Fruit fly (Drosophila melanogaster): ENCODE measurements around the gene kra.

DNA sequence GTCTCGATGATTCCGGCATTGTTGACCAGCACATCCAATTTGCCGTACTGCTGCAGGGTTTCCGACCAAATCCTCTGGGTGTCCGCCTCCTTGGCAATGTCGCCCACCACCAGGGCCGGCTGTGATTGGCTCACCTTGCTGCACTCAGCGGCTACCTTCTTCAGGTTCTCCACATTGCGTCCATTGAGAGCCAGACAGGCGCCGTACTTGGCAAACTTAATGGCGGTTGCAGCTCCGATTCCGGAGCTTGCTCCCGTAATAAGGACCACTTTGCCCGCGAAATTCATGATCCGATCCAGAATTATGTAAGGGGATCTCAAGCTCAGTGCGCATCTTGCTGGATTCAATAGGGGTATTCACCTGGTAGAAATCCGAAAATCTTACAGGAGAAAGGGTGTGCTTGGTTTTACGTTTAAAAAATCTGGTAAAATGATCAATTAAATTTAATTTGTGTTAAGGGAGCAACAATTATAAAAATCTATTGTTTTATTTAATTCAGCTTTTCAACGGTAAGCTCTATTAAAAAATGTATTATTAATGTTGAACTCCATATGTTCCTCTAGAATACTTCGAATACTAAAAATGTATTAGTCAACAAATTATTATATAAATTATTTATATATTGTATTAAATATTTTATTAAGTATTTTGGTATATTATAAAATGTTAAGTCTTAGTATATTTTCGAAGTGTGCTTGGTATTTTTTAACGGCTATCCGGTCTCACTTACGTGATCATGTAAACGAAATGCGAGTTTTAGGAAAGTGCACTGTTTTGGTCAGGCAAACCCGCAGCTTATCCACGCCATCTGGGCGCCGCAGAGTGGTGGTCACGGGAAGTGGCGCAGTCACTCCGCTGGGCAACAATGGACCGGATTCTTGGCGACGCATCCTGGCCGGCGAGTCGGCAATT is 35.8 kb upstream of the kra start, which contains the start of the genes CG31548 and CG12170:
- TF ChIP-seq CG6276 (GFP tag; optimal IDR thresholded peaks at IDR 0.05), result no peak
- TF ChIP-seq OdsH (GFP tag; optimal IDR thresholded peaks at IDR 0.05), result no peak
- TF ChIP-seq CG6792 (GFP tag; optimal IDR thresholded peaks at IDR 0.05), result peak; percentile 40
- TF ChIP-seq fd85E (GFP tag; optimal IDR thresholded peaks at IDR 0.05), result no peak
- peak; percentile 27 for TF ChIP-seq Sox15 (GFP tag; optimal IDR thresholded peaks at IDR 0.05)
- no peak for TF ChIP-seq CG6854 (GFP tag; optimal IDR thresholded peaks at IDR 0.05)
- no peak for TF ChIP-seq Hr4 (GFP tag; optimal IDR thresholded peaks at IDR 0.05)
- no peak for TF ChIP-seq CG4318 (GFP tag; optimal IDR thresholded peaks at IDR 0.05)
- peak; percentile 38 for TF ChIP-seq CG3032 (tag; optimal IDR thresholded peaks at IDR 0.05)
- TF ChIP-seq ss (GFP tag; optimal IDR thresholded peaks at IDR 0.05), result no peak
- no peak for TF ChIP-seq Sox102F (GFP tag; optimal IDR thresholded peaks at IDR 0.05)
- TF ChIP-seq CG8119 (GFP tag; IDR thresholded peaks at IDR 0.05), result peak; percentile 55; the same call in 2 of the 3 replicates

All from whole organism, prepupa.